Worm (Caenorhabditis elegans) whole organism, midembryonic: ENCODE measurements around the gene R12B2.7.

Experiments
- T22C8.4 ChIP-seq: fragments of 200-800 bp; sonication (Bioruptor generic); IDR thresholded peaks from 2 replicates; pipeline ENCODE4 v1.3.6; 2022; ENCODE audit warnings: missing genetic modification characterization, missing compliant biosample characterization
- klf-2 ChIP-seq: fragments of 200-800 bp; sonication (Bioruptor generic); conservative IDR thresholded peaks from 2 replicates; pipeline ENCODE4 v1.3.6; 2022; ENCODE audit warnings: missing genetic modification reagents, missing genetic modification characterization, missing compliant biosample characterization
- ref-1 ChIP-seq: fragments of 200-800 bp; sonication (Bioruptor generic); conservative IDR thresholded peaks from 2 replicates; pipeline ENCODE4 v1.3.6; 2022; ENCODE audit warnings: missing genetic modification reagents, missing genetic modification characterization, missing compliant biosample characterization

ce11 chrIII:5794982-5795381 is 19.9 kb upstream of the R12B2.7 start:
- TF ChIP-seq ref-1 (GFP tag; lab: Robert Waterston, UW), result no peak
- no peak for TF ChIP-seq klf-2 (GFP tag; lab: Robert Waterston, UW)
- TF ChIP-seq T22C8.4 (GFP tag; lab: Robert Waterston, UW), result no peak
